Fruit fly (Drosophila melanogaster): ENCODE measurements around the gene Diap1.
A peak's percentile ranks its signal among the peaks of the same experiment; 100 is the strongest.

The Diap1 gene

DNA sequence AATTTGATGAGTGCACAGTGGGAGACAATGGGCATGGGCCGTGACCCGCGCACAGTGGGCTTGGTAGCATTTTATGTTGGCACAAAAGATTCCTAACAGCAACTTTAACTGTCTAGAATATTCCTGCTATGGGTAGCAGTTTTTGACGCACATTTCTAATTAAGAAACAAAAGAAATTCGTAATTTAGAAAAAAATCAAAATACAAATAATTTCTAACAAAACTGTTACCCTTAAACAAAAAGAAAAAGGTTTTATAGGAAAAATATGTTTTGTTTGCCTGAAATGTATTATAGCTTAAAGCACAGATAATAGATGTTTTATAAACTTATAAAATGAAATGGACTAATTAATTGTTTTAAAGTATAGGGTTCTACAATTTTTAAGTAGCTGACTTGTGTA, 33.9 kb downstream of the Diap1 start (continued):
- TF ChIP-seq CG3281 (GFP tag; optimal IDR thresholded peaks at IDR 0.05): no peak
- TF ChIP-seq gcm2 (GFP tag; optimal IDR thresholded peaks at IDR 0.05): no peak
- no peak for TF ChIP-seq ro (GFP tag; IDR thresholded peaks at IDR 0.05)
- TF ChIP-seq bsh (GFP tag; optimal IDR thresholded peaks at IDR 0.05): no peak
- TF ChIP-seq pho (GFP tag; optimal IDR thresholded peaks at IDR 0.05): no peak
- peak; percentile 43 for TF ChIP-seq CG2712 (tag; optimal IDR thresholded peaks at IDR 0.05)
- no peak for TF ChIP-seq Sry-δ (GFP tag; optimal IDR thresholded peaks at IDR 0.05)
- TF ChIP-seq Deaf1 (tag; optimal IDR thresholded peaks at IDR 0.05): no peak
- no peak for TF ChIP-seq CG4328 (GFP tag; optimal IDR thresholded peaks at IDR 0.05)
- no peak for TF ChIP-seq Max (GFP tag; optimal IDR thresholded peaks at IDR 0.05)
- no peak for TF ChIP-seq abd-A (tag; optimal IDR thresholded peaks at IDR 0.05)
- TF ChIP-seq kni (GFP tag; optimal IDR thresholded peaks at IDR 0.05): no peak
- TF ChIP-seq CG2889 (GFP tag; IDR thresholded peaks at IDR 0.05): no peak
- no peak for TF ChIP-seq gce (GFP tag; IDR thresholded peaks at IDR 0.05)
- TF ChIP-seq Usf (GFP tag; optimal IDR thresholded peaks at IDR 0.05): no peak
- peak; percentile 3 for TF ChIP-seq tin (GFP tag; optimal IDR thresholded peaks at IDR 0.05)
- TF ChIP-seq Gug (GFP tag; IDR thresholded peaks at IDR 0.05): 0 out of 4 replicates have a peak, but pooled peaks have one; percentile 12
- no peak for TF ChIP-seq CG18011 (GFP tag; optimal IDR thresholded peaks at IDR 0.05)
- TF ChIP-seq ems (GFP tag; optimal IDR thresholded peaks at IDR 0.05): no peak
- no peak for TF ChIP-seq CG11723 (GFP tag; optimal IDR thresholded peaks at IDR 0.05)
- TF ChIP-seq CG7271 (tag; optimal IDR thresholded peaks at IDR 0.05): no peak
- peak; percentile 36 for TF ChIP-seq Xrp1 (GFP tag; IDR thresholded peaks at IDR 0.05)
- TF ChIP-seq Blimp-1 (GFP tag; optimal IDR thresholded peaks at IDR 0.05): peak; percentile 46
- TF ChIP-seq fu2 (GFP tag; optimal IDR thresholded peaks at IDR 0.05): no peak
- TF ChIP-seq bowl (GFP tag; IDR thresholded peaks at IDR 0.05): no peak
- no peak for TF ChIP-seq CG18619 (GFP tag; optimal IDR thresholded peaks at IDR 0.05)
- no peak for TF ChIP-seq Fer2 (tag; optimal IDR thresholded peaks at IDR 0.05)
- TF ChIP-seq Abd-B (GFP tag; optimal IDR thresholded peaks at IDR 0.05): no peak
- TF ChIP-seq CG6689 (GFP tag; IDR thresholded peaks at IDR 0.05): peak; percentile 12; the same call in 1 of the 2 replicates
- no peak for TF ChIP-seq CG4282 (GFP tag; optimal IDR thresholded peaks at IDR 0.05)
- TF ChIP-seq CG13775 (GFP tag; optimal IDR thresholded peaks at IDR 0.05): no peak
- no peak for TF ChIP-seq p53 (GFP tag; optimal IDR thresholded peaks at IDR 0.05)
- no peak for TF ChIP-seq danr (GFP tag; IDR thresholded peaks at IDR 0.05)
- no peak for TF ChIP-seq her (GFP tag; optimal IDR thresholded peaks at IDR 0.05)
- no peak for TF ChIP-seq ewg (GFP tag; optimal IDR thresholded peaks at IDR 0.05)
- TF ChIP-seq sna (GFP tag; IDR thresholded peaks at IDR 0.05; ENCODE audit: partially characterized antibody): no peak
- peak; percentile 14 for TF ChIP-seq CG15696 (tag; optimal IDR thresholded peaks at IDR 0.05)
- no peak for TF ChIP-seq Doc3 (GFP tag; IDR thresholded peaks at IDR 0.05; ENCODE audit: partially characterized antibody)
- TF ChIP-seq ap (GFP tag; IDR thresholded peaks at IDR 0.05): no peak
- TF ChIP-seq YL-1 (GFP tag; optimal IDR thresholded peaks at IDR 0.05): no peak
- TF ChIP-seq CG8359 (GFP tag; optimal IDR thresholded peaks at IDR 0.05; ENCODE audit: borderline replicate concordance): no peak
- no peak for TF ChIP-seq CG16779 (GFP tag; IDR thresholded peaks at IDR 0.05)
- no peak for TF ChIP-seq Med (GFP tag)
- no peak for TF ChIP-seq prd (optimal IDR thresholded peaks at IDR 0.05)
- peak; percentile 29; the same call in 1 of the 3 replicates for TF ChIP-seq prd (GFP tag; IDR thresholded peaks at IDR 0.05)
- TF ChIP-seq CG4730 (GFP tag; IDR thresholded peaks at IDR 0.05): no peak
- TF ChIP-seq CG2199 (GFP tag; IDR thresholded peaks at IDR 0.05): no peak
- TF ChIP-seq fd3F (GFP tag; optimal IDR thresholded peaks at IDR 0.05): no peak
- no peak for TF ChIP-seq stwl (tag; optimal IDR thresholded peaks at IDR 0.05)
- TF ChIP-seq Spps (tag; optimal IDR thresholded peaks at IDR 0.05): no peak
- no peak for TF ChIP-seq CG7987 (GFP tag; optimal IDR thresholded peaks at IDR 0.05)
